Worm (Caenorhabditis elegans): ENCODE results near the gene srz-6.

- no peak for TF ChIP-seq ztf-11 (tag; optimal IDR thresholded peaks at IDR 0.05)
- TF ChIP-seq elt-1 (tag; optimal IDR thresholded peaks at IDR 0.05), result no peak
- no peak for TF ChIP-seq nhr-76 (tag; optimal IDR thresholded peaks at IDR 0.05)
- no peak for TF ChIP-seq ceh-82 (tag; optimal IDR thresholded peaks at IDR 0.05)
Observed at ce11 chrII:12502784-12503183, 10.7 kb downstream of the srz-6 start, which contains the start of gene ador-1.
